Fruit fly (Drosophila melanogaster) whole organism, wandering third instar larva: ENCODE results near the gene CG42346.

ENCODE experiments used
- Abd-B ChIP-seq: fragments of >200 bp; optimal IDR thresholded peaks from 2 replicates; lab custom pipeline; 2017; ENCODE audit warnings: missing biosample characterization, missing genetic modification characterization
- CG32264 ChIP-seq: fragments of 200-800 bp; sonication (Bioruptor generic); optimal IDR thresholded peaks from 2 replicates; lab custom pipeline; 2016; ENCODE audit warnings: missing biosample characterization, missing genetic modification characterization
- Dfd ChIP-seq: fragments of >200 bp; optimal IDR thresholded peaks from 2 replicates; lab custom pipeline; 2017; ENCODE audit warnings: missing biosample characterization, missing genetic modification characterization
- HLH106 ChIP-seq: fragments of 200-800 bp; optimal IDR thresholded peaks from 3 replicates; lab custom pipeline; 2019; ENCODE audit warnings: missing biosample characterization, mild to moderate bottlenecking, missing genetic modification characterization, moderate library complexity
- OdsH ChIP-seq: fragments of 200-800 bp; sonication (Bioruptor generic); optimal IDR thresholded peaks from 2 replicates; lab custom pipeline; 2016; ENCODE audit warnings: missing biosample characterization, mild to moderate bottlenecking, missing genetic modification characterization
- Sp1 ChIP-seq: fragments of 200-800 bp; sonication (Bioruptor generic); optimal IDR thresholded peaks from 3 replicates; lab custom pipeline; 2019; ENCODE audit warnings: missing biosample characterization, mild to moderate bottlenecking, missing genetic modification characterization, moderate library complexity
- Vsx2 ChIP-seq: fragments of 200-300, 225-300 bp; sonication (Bioruptor generic); optimal IDR thresholded peaks from 2 replicates; lab custom pipeline; 2018; ENCODE audit warnings: missing biosample characterization, missing genetic modification characterization; ENCODE audit not compliant: partially characterized antibody
- fru ChIP-seq: fragments of 200-800 bp; sonication (Bioruptor generic); optimal IDR thresholded peaks from 3 replicates; lab custom pipeline; 2016; ENCODE audit warnings: missing biosample characterization, mild to moderate bottlenecking, missing genetic modification characterization
- h ChIP-seq: fragments of 200-800 bp; sonication (Bioruptor generic); optimal IDR thresholded peaks from 3 replicates; lab custom pipeline; 2016; ENCODE audit warnings: missing biosample characterization, mild to moderate bottlenecking, missing genetic modification characterization
- lola ChIP-seq: fragments of >200 bp; optimal IDR thresholded peaks from 2 replicates; lab custom pipeline; 2017; ENCODE audit warnings: missing biosample characterization, missing genetic modification characterization
- psq ChIP-seq: fragments of 200-800 bp; sonication (Bioruptor generic); optimal IDR thresholded peaks from 3 replicates; lab custom pipeline; 2017; ENCODE audit warnings: missing biosample characterization, mild to moderate bottlenecking, missing genetic modification characterization, moderate library complexity
- usp ChIP-seq: fragments of >200 bp; optimal IDR thresholded peaks from 2 replicates; lab custom pipeline; 2017; ENCODE audit warnings: missing biosample characterization, missing genetic modification characterization
- woc ChIP-seq: sonication (Bioruptor generic); optimal IDR thresholded peaks from 2 replicates; lab custom pipeline; 2016; ENCODE audit warnings: missing biosample characterization, mild to moderate bottlenecking, missing genetic modification characterization

DNA sequence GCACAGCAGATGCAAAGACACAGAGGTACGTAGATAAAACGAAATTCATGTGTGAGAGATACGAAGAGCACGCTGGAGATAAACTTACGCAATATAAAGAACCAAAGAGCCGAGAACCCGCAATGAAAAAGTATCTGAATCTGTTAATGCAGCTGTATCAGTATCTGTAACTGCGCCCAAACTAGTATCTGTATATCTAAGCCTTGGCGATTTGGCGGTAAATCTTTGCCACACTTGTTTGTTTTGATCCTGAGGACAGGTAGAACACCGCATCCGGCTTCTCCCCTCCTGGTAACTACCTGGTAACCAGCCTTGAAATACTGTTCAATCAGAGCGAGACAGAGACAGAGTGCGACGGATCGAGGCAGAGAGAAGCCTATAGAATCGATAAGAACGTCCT, 4.2 kb downstream of the CG42346 start:
- TF ChIP-seq lola (GFP tag; lab: Kevin White, UChicago) (no peak), h (GFP tag; lab: Kevin White, UChicago) (no peak), fru (no peak), usp (GFP tag; lab: Kevin White, UChicago) (no peak), CG32264 (no peak), Abd-B (GFP tag; lab: Kevin White, UChicago) (no peak), Dfd (GFP tag; lab: Kevin White, UChicago) (no peak), OdsH (GFP tag; lab: Kevin White, UChicago) (no peak), psq (GFP tag; lab: Kevin White, UChicago) (no peak), woc (GFP tag; lab: Kevin White, UChicago) (no peak), HLH106 (no peak), Vsx2 (GFP tag; lab: Kevin White, UChicago) (no peak), Sp1 (GFP tag; lab: Kevin White, UChicago) (no peak)
